Worm (Caenorhabditis elegans) whole organism, late embryonic: ENCODE measurements around the gene pals-33.

Experiments used
- C08G9.2 ChIP-seq: sonication (generic microtip); optimal IDR thresholded peaks from 2 replicates; lab custom pipeline; 2016; ENCODE audit warnings: mild to moderate bottlenecking, missing genetic modification characterization, moderate library complexity, missing compliant biosample characterization
- F13H6.1 ChIP-seq: sonication (generic microtip); optimal IDR thresholded peaks from 2 replicates; lab custom pipeline; 2016; ENCODE audit warnings: missing genetic modification characterization, missing compliant biosample characterization
- K02D7.2 ChIP-seq: sonication (generic microtip); optimal IDR thresholded peaks from 2 replicates; lab custom pipeline; 2017; ENCODE audit warnings: mild to moderate bottlenecking, missing genetic modification characterization, missing compliant biosample characterization
- K09A11.1 ChIP-seq: sonication (generic microtip); optimal IDR thresholded peaks from 2 replicates; lab custom pipeline; 2017; ENCODE audit warnings: antibody characterized with exemption, mild to moderate bottlenecking, missing genetic modification characterization, missing compliant biosample characterization; ENCODE audit not compliant: insufficient read depth
- Y22D7AL.16 ChIP-seq: sonication (generic microtip); optimal IDR thresholded peaks from 2 replicates; lab custom pipeline; 2016; ENCODE audit warnings: missing genetic modification characterization, missing compliant biosample characterization
- ahr-1 ChIP-seq: sonication (generic microtip); optimal IDR thresholded peaks from 2 replicates; lab custom pipeline; 2016; ENCODE audit warnings: missing genetic modification characterization, missing compliant biosample characterization
- ama-1 ChIP-seq: fragments of 150-350 bp; optimal IDR thresholded peaks from 2 replicates; lab custom pipeline; 2014
- ceh-14 ChIP-seq: sonication (generic microtip); optimal IDR thresholded peaks from 2 replicates; lab custom pipeline; 2016; ENCODE audit warnings: missing genotype, missing genetic modification characterization, missing compliant biosample characterization
- ceh-18 ChIP-seq: sonication (generic microtip); optimal IDR thresholded peaks from 2 replicates; lab custom pipeline; 2016; ENCODE audit warnings: missing genetic modification characterization, missing compliant biosample characterization
- ceh-19 ChIP-seq: fragments of 200-800 bp; sonication (Bioruptor generic); optimal IDR thresholded peaks from 2 replicates; lab custom pipeline; 2018; ENCODE audit warnings: mild to moderate bottlenecking, missing genetic modification characterization, missing compliant biosample characterization
- ceh-2 ChIP-seq: sonication (generic microtip); optimal IDR thresholded peaks from 2 replicates; lab custom pipeline; 2016; ENCODE audit warnings: missing genotype, missing genetic modification characterization, missing compliant biosample characterization
- ceh-22 ChIP-seq: sonication (generic microtip); optimal IDR thresholded peaks from 2 replicates; lab custom pipeline; 2017; ENCODE audit warnings: missing biosample characterization, missing genetic modification characterization
- ceh-30 ChIP-seq: fragments of 150-350 bp; optimal IDR thresholded peaks from 2 replicates; lab custom pipeline; 2014; ENCODE audit warnings: missing biosample characterization, missing genetic modification characterization
- ceh-31 ChIP-seq: sonication (generic microtip); optimal IDR thresholded peaks from 2 replicates; lab custom pipeline; 2016; ENCODE audit warnings: missing genetic modification characterization, missing compliant biosample characterization
- ceh-34 ChIP-seq: sonication (generic microtip); optimal IDR thresholded peaks from 2 replicates; lab custom pipeline; 2016; ENCODE audit warnings: mild to moderate bottlenecking, missing genetic modification characterization, missing compliant biosample characterization
- ceh-9 ChIP-seq: sonication (generic microtip); optimal IDR thresholded peaks from 2 replicates; lab custom pipeline; 2016; ENCODE audit warnings: mild to moderate bottlenecking, missing genetic modification characterization, inconsistent platforms, missing compliant biosample characterization
- che-1 ChIP-seq: sonication (generic microtip); optimal IDR thresholded peaks from 2 replicates; lab custom pipeline; 2016; ENCODE audit warnings: mild to moderate bottlenecking, missing genetic modification characterization, missing compliant biosample characterization
- dmd-4 ChIP-seq: sonication (generic microtip); optimal IDR thresholded peaks from 2 replicates; lab custom pipeline; 2016; ENCODE audit warnings: borderline replicate concordance, missing genetic modification characterization, missing compliant biosample characterization
- eyg-1 ChIP-seq: sonication (generic microtip); optimal IDR thresholded peaks from 2 replicates; lab custom pipeline; 2016; ENCODE audit warnings: missing genotype, missing genetic modification characterization, missing compliant biosample characterization
- lim-6 ChIP-seq: sonication (generic microtip); optimal IDR thresholded peaks from 2 replicates; lab custom pipeline; 2016; ENCODE audit warnings: missing genetic modification characterization, missing compliant biosample characterization
- madf-2 ChIP-seq: sonication (generic microtip); optimal IDR thresholded peaks from 2 replicates; lab custom pipeline; 2017; ENCODE audit warnings: missing genetic modification characterization, missing compliant biosample characterization
- mec-3 ChIP-seq: sonication (generic microtip); optimal IDR thresholded peaks from 2 replicates; lab custom pipeline; 2016; ENCODE audit warnings: borderline replicate concordance, missing genetic modification characterization, missing compliant biosample characterization
- nfya-1 ChIP-seq: sonication (generic microtip); optimal IDR thresholded peaks from 2 replicates; lab custom pipeline; 2017; ENCODE audit warnings: missing genetic modification characterization, mild to moderate bottlenecking, missing compliant biosample characterization, antibody characterized with exemption, moderate library complexity
- pax-1 ChIP-seq: fragments of 150-350 bp; optimal IDR thresholded peaks from 2 replicates; lab custom pipeline; 2014; ENCODE audit warnings: missing biosample characterization, missing genetic modification characterization
- pha-4 ChIP-seq: fragments of 150-350 bp; optimal IDR thresholded peaks from 2 replicates; lab custom pipeline; 2018; ENCODE audit warnings: missing biosample characterization, missing genetic modification reagents, missing genetic modification characterization
- pros-1 ChIP-seq: fragments of 150-350 bp; optimal IDR thresholded peaks from 2 replicates; lab custom pipeline; 2014; ENCODE audit warnings: missing biosample characterization, missing genetic modification reagents, missing genetic modification characterization
- rnt-1 ChIP-seq: sonication (generic microtip); optimal IDR thresholded peaks from 2 replicates; lab custom pipeline; 2016; ENCODE audit warnings: missing genetic modification characterization, missing compliant biosample characterization
- sox-4 ChIP-seq: sonication (generic microtip); optimal IDR thresholded peaks from 2 replicates; lab custom pipeline; 2017; ENCODE audit warnings: mild to moderate bottlenecking, missing genetic modification characterization, inconsistent platforms, missing compliant biosample characterization
- syd-9 ChIP-seq: sonication (generic microtip); optimal IDR thresholded peaks from 2 replicates; lab custom pipeline; 2016; ENCODE audit warnings: mild to moderate bottlenecking, missing genetic modification characterization, moderate library complexity, missing compliant biosample characterization
- unc-55 ChIP-seq: sonication (generic microtip); optimal IDR thresholded peaks from 2 replicates; lab custom pipeline; 2017; ENCODE audit warnings: missing biosample characterization, missing genetic modification reagents, missing genetic modification characterization
- unc-86 ChIP-seq: sonication (generic microtip); optimal IDR thresholded peaks from 2 replicates; lab custom pipeline; 2016; ENCODE audit warnings: missing genetic modification characterization, missing compliant biosample characterization

pals-33 gene

ce11 chrV:3673080-3673479 is at the start of gene pals-33:
TSS of gene pals-33 (plus strand) at chrV:3673380.
- TF ChIP-seq lim-6 (tag; lab: Kevin White, UChicago): no peak
- TF ChIP-seq ceh-22 (tag; lab: Kevin White, UChicago): no peak
- TF ChIP-seq C08G9.2 (tag; lab: Kevin White, UChicago): no peak
- no peak for TF ChIP-seq madf-2 (tag; lab: Kevin White, UChicago)
- TF ChIP-seq pax-1 (tag; lab: Kevin White, UChicago): no peak
- no peak for TF ChIP-seq K09A11.1 (tag; lab: Kevin White, UChicago)
- no peak for TF ChIP-seq nfya-1 (tag; lab: Kevin White, UChicago)
- no peak for TF ChIP-seq ahr-1 (tag; lab: Kevin White, UChicago)
- TF ChIP-seq pros-1 (tag; lab: Kevin White, UChicago): no peak
- no peak for TF ChIP-seq che-1 (tag; lab: Kevin White, UChicago)
- no peak for TF ChIP-seq unc-86 (tag; lab: Kevin White, UChicago)
- no peak for TF ChIP-seq ceh-9 (tag; lab: Kevin White, UChicago)
- TF ChIP-seq ceh-19 (GFP tag; lab: Kevin White, UChicago): no peak
- no peak for TF ChIP-seq ama-1 (lab: Kevin White, UChicago)
- TF ChIP-seq pha-4: no peak

- TF ChIP-seq ceh-30 (tag; lab: Kevin White, UChicago): no peak
Measured at ce11 chrV:3626944-3627343, 46.2 kb upstream of the pals-33 start, which contains the start of gene F59B1.4. TSS of gene F59B1.4 (minus strand) at chrV:3627044.

- TF ChIP-seq unc-55 (GFP tag; lab: Kevin White, UChicago): no peak
- no peak for TF ChIP-seq eyg-1 (tag; lab: Kevin White, UChicago)
- TF ChIP-seq ceh-19 (GFP tag; lab: Kevin White, UChicago): no peak
- no peak for TF ChIP-seq ceh-34 (tag; lab: Kevin White, UChicago)
- TF ChIP-seq dmd-4 (tag; lab: Kevin White, UChicago): no peak
- no peak for TF ChIP-seq ceh-14 (tag; lab: Kevin White, UChicago)
- no peak for TF ChIP-seq F13H6.1 (tag; lab: Kevin White, UChicago)
- TF ChIP-seq ceh-18: no peak
- TF ChIP-seq K02D7.2: no peak
Measured at ce11 chrV:3631591-3631990, 41.6 kb upstream of the pals-33 start, which contains the start of gene F59B1.6. TSS of gene F59B1.6 (minus strand) at chrV:3631691.

ce11 chrV:3632249-3633030 is 40.7 kb upstream of the pals-33 start:
- TF ChIP-seq Y22D7AL.16 (tag; lab: Kevin White, UChicago) (no peak), unc-55 (GFP tag; lab: Kevin White, UChicago) (no peak), mec-3 (tag; lab: Kevin White, UChicago) (no peak), nfya-1 (tag; lab: Kevin White, UChicago) (peak; percentile 72), syd-9 (tag; lab: Kevin White, UChicago) (no peak)

- no peak for TF ChIP-seq rnt-1
- TF ChIP-seq sox-4 (tag; lab: Kevin White, UChicago): no peak
- TF ChIP-seq ceh-31: no peak
- no peak for TF ChIP-seq unc-55 (GFP tag; lab: Kevin White, UChicago)
- no peak for TF ChIP-seq ceh-19 (GFP tag; lab: Kevin White, UChicago)
- TF ChIP-seq ceh-2 (tag; lab: Kevin White, UChicago): no peak
Measured at ce11 chrV:3633041-3633440, 40.1 kb upstream of the pals-33 start, which contains the start of gene F59B1.2. TSS of gene F59B1.2 (plus strand) at chrV:3633341.
